Fruit fly (Drosophila melanogaster) whole organism, wandering third instar larva: Measurements from ENCODE around the gene Mbs.

Source experiments
- Abd-B ChIP-seq: fragments of >200 bp; optimal IDR thresholded peaks from 2 replicates; lab custom pipeline; 2017; ENCODE audit warnings: missing biosample characterization, missing genetic modification characterization
- CG32264 ChIP-seq: fragments of 200-800 bp; sonication (Bioruptor generic); optimal IDR thresholded peaks from 2 replicates; lab custom pipeline; 2016; ENCODE audit warnings: missing biosample characterization, missing genetic modification characterization
- CG9705 ChIP-seq: fragments of 200-800 bp; sonication (Bioruptor generic); optimal IDR thresholded peaks from 2 replicates; lab custom pipeline; 2018; ENCODE audit warnings: missing biosample characterization, mild to moderate bottlenecking, missing genetic modification characterization
- CrebA ChIP-seq: fragments of 200-800 bp; sonication (Bioruptor generic); optimal IDR thresholded peaks from 2 replicates; lab custom pipeline; 2016; ENCODE audit warnings: missing biosample characterization, mild to moderate bottlenecking, missing genetic modification characterization, borderline replicate concordance
- Dfd ChIP-seq: fragments of >200 bp; optimal IDR thresholded peaks from 2 replicates; lab custom pipeline; 2017; ENCODE audit warnings: missing biosample characterization, missing genetic modification characterization
- Dif ChIP-seq: fragments of 200-275, 200-300 bp; sonication (Bioruptor generic); optimal IDR thresholded peaks from 2 replicates; lab custom pipeline; 2018; ENCODE audit warnings: missing biosample characterization, missing genetic modification characterization; ENCODE audit not compliant: partially characterized antibody
- GATAd ChIP-seq: sonication (Bioruptor generic); optimal IDR thresholded peaks from 2 replicates; lab custom pipeline; 2016; ENCODE audit warnings: missing biosample characterization, missing genetic modification characterization
- HLH106 ChIP-seq: fragments of 200-800 bp; optimal IDR thresholded peaks from 3 replicates; lab custom pipeline; 2019; ENCODE audit warnings: missing biosample characterization, mild to moderate bottlenecking, missing genetic modification characterization, moderate library complexity
- Hnf4 ChIP-seq: fragments of 200-800 bp; sonication (Bioruptor generic); optimal IDR thresholded peaks from 2 replicates; lab custom pipeline; 2016; ENCODE audit warnings: missing biosample characterization, mild to moderate bottlenecking, missing genetic modification characterization
- Hr78 ChIP-seq: fragments of >200 bp; optimal IDR thresholded peaks from 2 replicates; lab custom pipeline; 2017; ENCODE audit warnings: missing biosample characterization, missing genetic modification characterization
- Hr83 ChIP-seq: fragments of 200-300 bp; sonication (Bioruptor generic); optimal IDR thresholded peaks from 2 replicates; lab custom pipeline; 2016; ENCODE audit warnings: missing biosample characterization, mild to moderate bottlenecking, missing genetic modification characterization, moderate library complexity; ENCODE audit not compliant: poor library complexity, severe bottlenecking
- Jra ChIP-seq: sonication (Bioruptor generic); optimal IDR thresholded peaks from 2 replicates; lab custom pipeline; 2016; ENCODE audit warnings: missing biosample characterization, missing genetic modification characterization
- Mio ChIP-seq: sonication (Bioruptor generic); optimal IDR thresholded peaks from 2 replicates; lab custom pipeline; 2016; ENCODE audit warnings: missing biosample characterization, missing genetic modification characterization
- Myc ChIP-seq: fragments of >200 bp; optimal IDR thresholded peaks from 2 replicates; lab custom pipeline; 2017
- N ChIP-seq: fragments of >200 bp; optimal IDR thresholded peaks from 2 replicates; lab custom pipeline; 2018; ENCODE audit warnings: missing biosample characterization, missing external identifiers, missing genetic modification characterization
- OdsH ChIP-seq: fragments of 200-800 bp; sonication (Bioruptor generic); optimal IDR thresholded peaks from 2 replicates; lab custom pipeline; 2016; ENCODE audit warnings: missing biosample characterization, mild to moderate bottlenecking, missing genetic modification characterization
- Rel ChIP-seq, 2 experiments: fragments of 200-800 bp; sonication (Bioruptor generic) in 1 of 2; optimal IDR thresholded peaks; 2 replicates in 1 of 2; 3 replicates in 1 of 2; lab custom pipeline; 2016 to 2019; ENCODE audit warnings: mild to moderate bottlenecking in 2 of 2, missing biosample characterization in 2 of 2, missing genetic modification characterization in 2 of 2, moderate library complexity in 1 of 2
- Sp1 ChIP-seq: fragments of 200-800 bp; sonication (Bioruptor generic); optimal IDR thresholded peaks from 3 replicates; lab custom pipeline; 2019; ENCODE audit warnings: missing biosample characterization, mild to moderate bottlenecking, missing genetic modification characterization, moderate library complexity
- Vsx2 ChIP-seq: fragments of 200-300, 225-300 bp; sonication (Bioruptor generic); optimal IDR thresholded peaks from 2 replicates; lab custom pipeline; 2018; ENCODE audit warnings: missing biosample characterization, missing genetic modification characterization; ENCODE audit not compliant: partially characterized antibody
- br ChIP-seq: fragments of 200-800 bp; sonication (Bioruptor generic); optimal IDR thresholded peaks from 2 replicates; lab custom pipeline; 2016; ENCODE audit warnings: missing biosample characterization, missing genetic modification characterization
- brk ChIP-seq: fragments of 200-800 bp; sonication (Bioruptor generic); optimal IDR thresholded peaks from 2 replicates; lab custom pipeline; 2016; ENCODE audit warnings: missing biosample characterization, mild to moderate bottlenecking, missing genetic modification characterization
- dl ChIP-seq, 2 experiments: fragments of 175-275, 200-275 bp in 1 of 2; fragments of 200-275 bp in 1 of 2; sonication (Bioruptor generic); optimal IDR thresholded peaks; lab custom pipeline; 2018; ENCODE audit warnings: mild to moderate bottlenecking in 2 of 2, missing biosample characterization in 2 of 2, missing genetic modification characterization in 2 of 2, moderate library complexity in 2 of 2; ENCODE audit not compliant: partially characterized antibody in 2 of 2, insufficient read depth in 1 of 2
- dmrt93B ChIP-seq: fragments of 200-800 bp; sonication (Bioruptor generic); optimal IDR thresholded peaks from 2 replicates; lab custom pipeline; 2018; ENCODE audit warnings: missing biosample characterization, mild to moderate bottlenecking, missing genetic modification characterization
- dsf ChIP-seq: sonication (Bioruptor generic); optimal IDR thresholded peaks from 2 replicates; lab custom pipeline; 2016; ENCODE audit warnings: missing biosample characterization, missing genetic modification characterization, borderline replicate concordance
- ey ChIP-seq: fragments of 200-800 bp; sonication (Bioruptor generic); optimal IDR thresholded peaks from 2 replicates; lab custom pipeline; 2016; ENCODE audit warnings: missing biosample characterization, missing genetic modification characterization
- foxo ChIP-seq, 2 experiments: fragments of 200-800 bp; sonication (Bioruptor generic); optimal IDR thresholded peaks; 2 replicates in 1 of 2; 3 replicates in 1 of 2; lab custom pipeline; 2016 to 2017; ENCODE audit warnings: missing biosample characterization in 2 of 2, missing genetic modification characterization in 2 of 2
- fru ChIP-seq: fragments of 200-800 bp; sonication (Bioruptor generic); optimal IDR thresholded peaks from 3 replicates; lab custom pipeline; 2016; ENCODE audit warnings: missing biosample characterization, mild to moderate bottlenecking, missing genetic modification characterization
- h ChIP-seq: fragments of 200-800 bp; sonication (Bioruptor generic); optimal IDR thresholded peaks from 3 replicates; lab custom pipeline; 2016; ENCODE audit warnings: missing biosample characterization, mild to moderate bottlenecking, missing genetic modification characterization
- jim ChIP-seq: fragments of 175-275, 200-325 bp; sonication (Bioruptor generic); optimal IDR thresholded peaks from 2 replicates; lab custom pipeline; 2016; ENCODE audit warnings: missing biosample characterization, mild to moderate bottlenecking, missing genetic modification characterization
- lola ChIP-seq: fragments of >200 bp; optimal IDR thresholded peaks from 2 replicates; lab custom pipeline; 2017; ENCODE audit warnings: missing biosample characterization, missing genetic modification characterization
- pan ChIP-seq: fragments of >200 bp; optimal IDR thresholded peaks from 2 replicates; lab custom pipeline; 2017
- psq ChIP-seq: fragments of 200-800 bp; sonication (Bioruptor generic); optimal IDR thresholded peaks from 3 replicates; lab custom pipeline; 2017; ENCODE audit warnings: missing biosample characterization, mild to moderate bottlenecking, missing genetic modification characterization, moderate library complexity
- rgr ChIP-seq: fragments of 200-800 bp; sonication (Bioruptor generic); optimal IDR thresholded peaks from 3 replicates; lab custom pipeline; 2016; ENCODE audit warnings: missing biosample characterization, mild to moderate bottlenecking, missing genetic modification characterization
- sage ChIP-seq: fragments of 200-800 bp; sonication (Bioruptor generic); optimal IDR thresholded peaks from 2 replicates; lab custom pipeline; 2016; ENCODE audit warnings: missing biosample characterization, mild to moderate bottlenecking, missing genetic modification characterization
- sv ChIP-seq: fragments of 200-800 bp; sonication (Bioruptor generic); optimal IDR thresholded peaks from 3 replicates; lab custom pipeline; 2016; ENCODE audit warnings: missing biosample characterization, missing genetic modification characterization
- tai ChIP-seq: sonication (Bioruptor generic); optimal IDR thresholded peaks from 2 replicates; lab custom pipeline; 2016; ENCODE audit warnings: missing biosample characterization, missing genetic modification characterization
- usp ChIP-seq: fragments of >200 bp; optimal IDR thresholded peaks from 2 replicates; lab custom pipeline; 2017; ENCODE audit warnings: missing biosample characterization, missing genetic modification characterization
- woc ChIP-seq: sonication (Bioruptor generic); optimal IDR thresholded peaks from 2 replicates; lab custom pipeline; 2016; ENCODE audit warnings: missing biosample characterization, mild to moderate bottlenecking, missing genetic modification characterization

Gene Mbs

DNA sequence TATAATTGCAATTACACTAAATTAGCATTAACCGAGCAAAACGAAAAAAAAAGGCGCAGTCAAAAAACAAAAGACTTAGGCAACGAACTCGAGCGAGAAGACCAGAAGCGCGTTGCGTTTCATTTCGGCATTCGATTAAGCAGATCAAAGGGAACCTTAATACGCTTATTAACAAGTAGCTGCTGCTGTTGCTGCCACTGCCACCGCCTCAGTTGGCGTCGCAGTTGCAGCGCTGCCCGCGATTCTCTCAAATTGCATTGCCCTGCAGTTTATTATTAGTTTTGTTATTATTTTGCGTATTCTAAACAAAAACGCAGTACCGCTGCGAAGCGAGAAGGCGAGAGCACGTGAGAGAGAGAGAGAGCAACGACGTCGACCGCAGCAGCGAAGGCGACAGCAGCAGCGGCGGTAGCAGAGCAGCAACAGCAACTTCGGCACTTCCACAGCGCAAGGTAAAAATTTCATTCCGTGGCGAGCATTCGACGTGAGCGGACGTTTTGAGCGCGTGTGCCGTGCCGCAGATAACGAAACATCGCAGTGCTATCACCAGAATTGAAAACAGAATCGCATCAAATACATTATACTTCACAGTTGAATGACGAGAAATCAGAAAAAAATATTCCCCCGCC is 28.6 kb upstream of the Mbs start, which contains the start of gene Notum:
TSS of gene Notum (plus strand) at position 461 of the 629 bp plus-strand sequence.
- TF ChIP-seq rgr (GFP tag; lab: Kevin White, UChicago) (no peak), psq (GFP tag; lab: Kevin White, UChicago) (peak; percentile 32)

DNA sequence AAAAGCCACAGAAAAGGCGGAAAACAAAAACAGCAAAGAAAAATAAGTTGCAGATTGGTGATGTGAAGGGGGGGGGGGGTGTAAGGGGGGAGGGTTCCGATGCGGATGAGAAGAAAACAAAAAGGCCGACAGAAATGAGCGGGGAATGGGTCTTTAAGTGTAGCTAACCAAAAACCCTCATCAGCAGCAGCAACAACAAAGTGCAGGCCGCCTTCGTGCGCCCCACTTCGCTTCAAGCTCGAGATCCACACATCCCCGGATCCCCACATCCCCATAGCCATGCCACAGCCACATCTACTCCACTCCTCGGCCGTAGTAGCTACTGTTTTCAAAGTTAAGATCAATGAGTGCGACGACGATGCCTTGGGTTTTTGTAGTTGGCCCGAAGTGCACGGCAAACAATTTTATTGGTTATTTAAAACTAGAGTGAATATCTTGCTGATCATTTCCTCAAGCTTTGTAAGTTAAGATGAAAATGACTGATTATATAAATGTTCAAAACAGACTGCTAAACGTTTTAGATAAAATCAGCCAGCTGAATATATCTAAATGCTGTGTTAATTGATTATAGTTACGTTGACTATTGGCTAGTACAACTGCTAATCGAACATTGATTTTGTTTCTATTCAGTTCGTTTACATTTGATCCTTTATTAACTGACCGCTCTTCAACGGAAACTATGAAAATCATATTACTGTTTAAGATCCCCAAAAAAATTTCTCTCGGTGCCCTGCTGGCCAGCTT is 27.3 kb upstream of the Mbs start:
- TF ChIP-seq Myc = no peak
- peak; percentile 70 for TF ChIP-seq Sp1 (GFP tag; lab: Kevin White, UChicago)
- peak; percentile 62 for TF ChIP-seq OdsH (GFP tag; lab: Kevin White, UChicago)
- TF ChIP-seq woc (GFP tag; lab: Kevin White, UChicago) = peak; percentile 71
- no peak for TF ChIP-seq Hr78 (GFP tag; lab: Kevin White, UChicago)
- TF ChIP-seq CG9705 = peak; percentile 47
- no peak for TF ChIP-seq lola (GFP tag; lab: Kevin White, UChicago)
- no peak for TF ChIP-seq Dif
- TF ChIP-seq sage (GFP tag; lab: Kevin White, UChicago) = no peak
- no peak for TF ChIP-seq Abd-B
- no peak for TF ChIP-seq dsf (GFP tag; lab: Kevin White, UChicago)
- no peak for TF ChIP-seq dl (GFP tag; optimal IDR thresholded peaks at IDR 0.05; lab: Kevin White, UChicago; ENCODE audit: insufficient read depth in 1 of 2, partially characterized antibody in 2 of 2)
- TF ChIP-seq tai = peak; percentile 41
- TF ChIP-seq h (GFP tag; lab: Kevin White, UChicago) = peak; percentile 65
- TF ChIP-seq Hnf4 (GFP tag; lab: Kevin White, UChicago) = peak; percentile 27
- TF ChIP-seq rgr (GFP tag; lab: Kevin White, UChicago) = peak; percentile 38
- no peak for TF ChIP-seq Rel (GFP tag; optimal IDR thresholded peaks at IDR 0.05; lab: Kevin White, UChicago)
- no peak for TF ChIP-seq Rel (tag; optimal IDR thresholded peaks at IDR 0.05; lab: Kevin White, UChicago)
- TF ChIP-seq fru (GFP tag; lab: Kevin White, UChicago) = peak; percentile 72
- no peak for TF ChIP-seq Hr83 (GFP tag; lab: Kevin White, UChicago)
- TF ChIP-seq Jra (GFP tag; lab: Kevin White, UChicago) = no peak
- no peak for TF ChIP-seq CrebA
- TF ChIP-seq Dfd (GFP tag; lab: Kevin White, UChicago) = peak; percentile 11
- peak; percentile 6 for TF ChIP-seq CG32264 (GFP tag; lab: Kevin White, UChicago)
- peak; percentile 59 for TF ChIP-seq dmrt93B (GFP tag; lab: Kevin White, UChicago)
- no peak for TF ChIP-seq usp (GFP tag; lab: Kevin White, UChicago)
- no peak for TF ChIP-seq Mio (GFP tag; lab: Kevin White, UChicago)
- peak; percentile 62 for TF ChIP-seq br
- TF ChIP-seq ey = peak; percentile 66
- TF ChIP-seq jim (GFP tag; lab: Kevin White, UChicago) = no peak
- TF ChIP-seq pan (lab: Kevin White, UChicago) = no peak
- TF ChIP-seq psq (GFP tag; lab: Kevin White, UChicago) = peak; percentile 69
- TF ChIP-seq Vsx2 (GFP tag; lab: Kevin White, UChicago) = no peak
- peak in 1 of 2 experiments; percentile 69 for TF ChIP-seq foxo (GFP tag; optimal IDR thresholded peaks at IDR 0.05; lab: Kevin White, UChicago)
- no peak for TF ChIP-seq brk (GFP tag; lab: Kevin White, UChicago)
- no peak for TF ChIP-seq GATAd (GFP tag; lab: Kevin White, UChicago)
- TF ChIP-seq sv = no peak
- no peak for TF ChIP-seq N (GFP tag; lab: Kevin White, UChicago)
- peak; percentile 61 for TF ChIP-seq HLH106 (tag; lab: Kevin White, UChicago)
